Worm (Caenorhabditis elegans): ENCODE results near the gene npr-1.

Gene npr-1

DNA sequence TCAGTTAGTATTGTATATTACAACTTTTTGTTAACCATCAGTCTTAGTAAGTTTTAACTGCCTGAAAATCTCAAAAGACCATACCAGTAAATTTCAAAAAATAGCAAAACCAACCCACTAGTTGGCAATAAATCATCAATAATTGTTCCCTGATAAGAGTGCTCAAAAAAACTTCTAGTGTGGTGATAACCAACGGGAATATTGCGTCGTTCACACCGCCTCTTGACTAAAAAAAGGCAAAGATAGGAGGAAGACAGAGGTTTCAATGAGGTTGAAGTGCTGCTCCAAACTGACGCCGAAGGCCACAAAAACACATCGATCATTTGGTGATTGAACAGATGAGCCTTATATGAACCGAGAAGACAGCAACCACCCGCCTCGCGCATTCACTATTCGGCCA lies 31.1 kb upstream of the npr-1 start:
- no peak for TF ChIP-seq fkh-2 (tag; optimal IDR thresholded peaks at IDR 0.05)
- TF ChIP-seq elt-2 (tag; optimal IDR thresholded peaks at IDR 0.05) = peak; percentile 26
- no peak for TF ChIP-seq hmg-11 (tag; optimal IDR thresholded peaks at IDR 0.05)

DNA sequence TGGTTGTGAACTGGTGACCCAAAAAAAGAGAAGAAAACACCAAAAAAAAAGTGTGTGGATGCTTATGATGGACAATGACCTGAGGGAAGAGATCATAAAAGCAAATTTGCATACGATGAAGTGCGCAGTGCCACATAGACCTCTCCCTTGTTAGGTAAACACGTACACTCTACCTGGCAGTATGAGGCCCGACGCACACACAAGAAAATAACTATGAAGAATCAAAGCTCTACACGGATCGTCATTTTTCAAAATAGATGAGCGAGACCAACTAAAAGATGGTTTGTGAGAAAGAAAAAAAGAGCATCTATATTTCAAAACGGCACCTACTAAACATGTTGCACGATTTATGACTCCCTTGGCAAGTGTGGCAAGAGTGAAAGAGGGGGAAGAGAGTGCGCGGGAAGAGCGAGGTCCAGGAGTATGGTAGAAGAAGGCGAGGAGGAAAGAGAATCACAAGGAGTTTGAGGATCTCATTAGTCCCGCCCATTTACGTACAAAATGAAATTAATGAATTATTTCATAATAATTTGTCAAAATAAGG lies 30.4 kb upstream of the npr-1 start, which contains the start of gene mig-13:
Gene mig-13 (minus strand): TSS at position 51 of the 544 bp plus-strand sequence.
- TF ChIP-seq nhr-12 (tag; optimal IDR thresholded peaks at IDR 0.05) = no peak
- peak; percentile 61 for TF ChIP-seq lin-39 (tag; optimal IDR thresholded peaks at IDR 0.05)

DNA sequence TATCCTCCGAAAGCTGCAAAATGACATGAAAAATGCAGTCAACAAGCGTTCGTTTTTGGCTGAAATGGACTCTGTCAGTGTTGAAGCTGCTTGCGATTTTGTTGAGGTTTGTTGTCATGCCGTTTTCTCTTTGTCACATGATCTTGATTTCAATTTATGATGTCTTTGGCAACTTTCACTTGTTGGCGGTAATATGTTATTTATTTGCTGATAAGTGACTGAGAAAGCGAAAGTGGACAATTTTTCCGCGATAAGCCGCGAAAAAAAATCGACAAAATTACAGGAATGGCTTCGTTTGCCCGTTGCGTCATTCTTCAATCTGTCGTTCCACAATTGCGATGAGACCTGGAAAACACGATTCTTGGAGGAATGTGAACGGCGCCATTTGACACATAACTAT lies 25.5 kb upstream of the npr-1 start:
- TF ChIP-seq ceh-82 (tag; optimal IDR thresholded peaks at IDR 0.05) (no peak), lin-39 (tag; optimal IDR thresholded peaks at IDR 0.05) (no peak), snpc-4 (tag; optimal IDR thresholded peaks at IDR 0.05) (no peak), nhr-12 (tag; optimal IDR thresholded peaks at IDR 0.05) (no peak), ceh-16 (tag; optimal IDR thresholded peaks at IDR 0.05) (no peak), fos-1 (tag; optimal IDR thresholded peaks at IDR 0.05) (no peak), unc-39 (tag; optimal IDR thresholded peaks at IDR 0.05) (no peak), ceh-28 (tag; optimal IDR thresholded peaks at IDR 0.05) (no peak), nhr-43 (tag; optimal IDR thresholded peaks at IDR 0.05; ENCODE audit: poor library complexity, severe bottlenecking) (peak; percentile 66), fkh-10 (GFP tag; optimal IDR thresholded peaks at IDR 0.05) (no peak), nhr-76 (tag; optimal IDR thresholded peaks at IDR 0.05) (no peak), lsy-12 (tag; optimal IDR thresholded peaks at IDR 0.05) (peak; percentile 18), elt-3 (tag; optimal IDR thresholded peaks at IDR 0.05) (no peak), nhr-23 (tag; optimal IDR thresholded peaks at IDR 0.05) (no peak), mml-1 (tag; optimal IDR thresholded peaks at IDR 0.05) (no peak), aly-2 (tag; optimal IDR thresholded peaks at IDR 0.05) (no peak), nhr-28 (tag; optimal IDR thresholded peaks at IDR 0.05) (no peak), egl-5 (tag; optimal IDR thresholded peaks at IDR 0.05) (no peak), ztf-11 (tag; optimal IDR thresholded peaks at IDR 0.05) (no peak), skn-1 (tag; optimal IDR thresholded peaks at IDR 0.05) (no peak), lin-15B (tag; optimal IDR thresholded peaks at IDR 0.05) (no peak), zag-1 (tag; optimal IDR thresholded peaks at IDR 0.05) (no peak), sea-2 (GFP tag; optimal IDR thresholded peaks at IDR 0.05) (no peak), R02D3.7 (tag; optimal IDR thresholded peaks at IDR 0.05) (no peak), elt-2 (tag; optimal IDR thresholded peaks at IDR 0.05) (peak; percentile 98), ztf-4 (tag; optimal IDR thresholded peaks at IDR 0.05) (no peak), ama-1 (optimal IDR thresholded peaks at IDR 0.05) (no peak), fkh-2 (tag; optimal IDR thresholded peaks at IDR 0.05) (no peak), pqm-1 (tag; optimal IDR thresholded peaks at IDR 0.05) (peak; percentile 95), nhr-237 (tag; optimal IDR thresholded peaks at IDR 0.05) (no peak), nhr-67 (tag; optimal IDR thresholded peaks at IDR 0.05) (no peak), nhr-77 (tag; optimal IDR thresholded peaks at IDR 0.05) (no peak), mdl-1 (tag; optimal IDR thresholded peaks at IDR 0.05) (no peak), nhr-11 (tag; optimal IDR thresholded peaks at IDR 0.05) (no peak), ZK546.5 (tag; optimal IDR thresholded peaks at IDR 0.05) (no peak), unc-62 (GFP tag; optimal IDR thresholded peaks at IDR 0.05) (no peak), ceh-9 (tag; optimal IDR thresholded peaks at IDR 0.05) (no peak), nhr-25 (tag; optimal IDR thresholded peaks at IDR 0.05) (peak; percentile 26), tbx-2 (tag; optimal IDR thresholded peaks at IDR 0.05) (no peak), eor-1 (tag; optimal IDR thresholded peaks at IDR 0.05) (no peak), pha-4 (tag; optimal IDR thresholded peaks at IDR 0.05) (peak; percentile 72), hmg-11 (tag; optimal IDR thresholded peaks at IDR 0.05) (no peak), nfya-1 (tag; optimal IDR thresholded peaks at IDR 0.05; ENCODE audit: insufficient read depth) (peak; percentile 3), egl-27 (tag; optimal IDR thresholded peaks at IDR 0.05) (no peak), elt-1 (tag; optimal IDR thresholded peaks at IDR 0.05) (no peak), jun-1 (tag; optimal IDR thresholded peaks at IDR 0.05) (peak; percentile 79), daf-12 (tag; optimal IDR thresholded peaks at IDR 0.05) (no peak)

All from whole organism, L3 larva.